Fruit fly (Drosophila melanogaster): ENCODE measurements around the gene Rev1.

Gene Rev1

DNA sequence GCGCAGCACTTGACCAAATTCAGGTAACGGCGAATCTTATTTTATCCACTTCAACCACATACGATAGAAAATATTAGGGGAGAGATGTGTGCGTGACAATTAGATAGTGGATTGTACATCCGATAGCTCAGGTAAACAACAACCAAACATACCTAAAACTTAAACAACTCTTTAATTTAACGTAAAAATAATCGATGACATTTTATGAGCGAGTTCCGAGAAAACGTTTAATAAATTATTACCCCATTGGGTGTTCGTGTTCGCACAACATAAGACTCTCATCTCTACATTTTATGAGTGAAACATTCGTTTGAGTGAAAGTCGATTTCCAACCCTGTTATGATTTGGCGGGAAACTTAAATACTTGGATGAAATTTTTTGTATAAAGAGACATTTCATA, 26.1 kb downstream of the Rev1 start, which contains the start of gene CG17129 (continued):
- TF ChIP-seq prd (optimal IDR thresholded peaks at IDR 0.05) (no peak), prd (GFP tag; IDR thresholded peaks at IDR 0.05) (peak; percentile 88), kay (GFP tag; optimal IDR thresholded peaks at IDR 0.05) (peak; percentile 74), Adf1 (GFP tag; IDR thresholded peaks at IDR 0.05) (no peak), hb (GFP tag; IDR thresholded peaks at IDR 0.05; ENCODE audit: partially characterized antibody) (peak; percentile 91), MESR4 (GFP tag; optimal IDR thresholded peaks at IDR 0.05) (peak; percentile 21), CG32772 (GFP tag; IDR thresholded peaks at IDR 0.05) (peak; percentile 67), NC2α (GFP tag; optimal IDR thresholded peaks at IDR 0.05) (peak; percentile 38), CG12769 (tag; optimal IDR thresholded peaks at IDR 0.05) (peak; percentile 83), toy (GFP tag; IDR thresholded peaks at IDR 0.05) (no peak), z (GFP tag; IDR thresholded peaks at IDR 0.05) (peak; percentile 97), bab2 (GFP tag; optimal IDR thresholded peaks at IDR 0.05) (peak; percentile 86), Six4 (GFP tag; optimal IDR thresholded peaks at IDR 0.05) (peak; percentile 51), CG14014 (GFP tag; IDR thresholded peaks at IDR 0.05) (peak; percentile 76), az2 (GFP tag; optimal IDR thresholded peaks at IDR 0.05) (peak; percentile 72), Ravus (GFP tag; IDR thresholded peaks at IDR 0.05) (no peak), dan (GFP tag; IDR thresholded peaks at IDR 0.05) (0 out of 2 replicates have a peak, but pooled peaks have one; percentile 34), Xbp1 (GFP tag; optimal IDR thresholded peaks at IDR 0.05) (peak; percentile 83), CG16813 (GFP tag; IDR thresholded peaks at IDR 0.05; ENCODE audit: partially characterized antibody) (peak; percentile 92), en (GFP tag; optimal IDR thresholded peaks at IDR 0.05) (peak; percentile 50), Dp (GFP tag; optimal IDR thresholded peaks at IDR 0.05) (peak; percentile 80), bsh (GFP tag; optimal IDR thresholded peaks at IDR 0.05) (peak in 1 of 2 experiments; percentile 74), CG17912 (GFP tag; optimal IDR thresholded peaks at IDR 0.05) (peak; percentile 2), caup (GFP tag; optimal IDR thresholded peaks at IDR 0.05; ENCODE audit: severe bottlenecking) (peak; percentile 59), gro (GFP tag; optimal IDR thresholded peaks at IDR 0.05) (peak; percentile 91), wek (GFP tag; optimal IDR thresholded peaks at IDR 0.05) (peak; percentile 26), org-1 (GFP tag; optimal IDR thresholded peaks at IDR 0.05) (peak; percentile 29), CG14441 (GFP tag; IDR thresholded peaks at IDR 0.05) (peak; percentile 90), Stat92E (GFP tag; optimal IDR thresholded peaks at IDR 0.05) (peak in 1 of 3 experiments; percentile 44), nerfin-1 (tag; optimal IDR thresholded peaks at IDR 0.05) (peak; percentile 73), CG11723 (GFP tag; optimal IDR thresholded peaks at IDR 0.05) (peak; percentile 57), wdn (GFP tag; IDR thresholded peaks at IDR 0.05) (no peak), corto (GFP tag; optimal IDR thresholded peaks at IDR 0.05) (peak; percentile 25), D19B (GFP tag; optimal IDR thresholded peaks at IDR 0.05) (no peak), vnd (GFP tag; IDR thresholded peaks at IDR 0.05; ENCODE audit: partially characterized antibody) (peak; percentile 95), chif (GFP tag; optimal IDR thresholded peaks at IDR 0.05) (peak; percentile 64 to 81), HLHmδ (GFP tag; optimal IDR thresholded peaks at IDR 0.05) (no peak), Jarid2 (GFP tag; optimal IDR thresholded peaks at IDR 0.05) (peak; percentile 32), ftz-f1 (GFP tag; optimal IDR thresholded peaks at IDR 0.05) (no peak), PHDP (tag; optimal IDR thresholded peaks at IDR 0.05) (no peak), HLH4C (GFP tag; IDR thresholded peaks at IDR 0.05; ENCODE audit: partially characterized antibody) (peak; percentile 93), HLH54F (GFP tag; optimal IDR thresholded peaks at IDR 0.05) (peak; percentile 76), jigr1 (GFP tag; IDR thresholded peaks at IDR 0.05) (no peak), Dll (GFP tag; IDR thresholded peaks at IDR 0.05; ENCODE audit: partially characterized antibody) (peak; percentile 99), CG6272 (GFP tag; IDR thresholded peaks at IDR 0.05) (peak; percentile 89), da (GFP tag; optimal IDR thresholded peaks at IDR 0.05) (peak; percentile 58), H2.0 (GFP tag; IDR thresholded peaks at IDR 0.05) (peak; percentile 41; the same call in 1 of the 2 replicates), CG2129 (GFP tag; IDR thresholded peaks at IDR 0.05; ENCODE audit: partially characterized antibody) (peak; percentile 94), MBD-R2 (GFP tag; IDR thresholded peaks at IDR 0.05) (peak; percentile 78), shn (GFP tag; optimal IDR thresholded peaks at IDR 0.05) (peak; percentile 78)
